Fruit fly (Drosophila melanogaster) whole organism: ENCODE results near the gene CG13847.

Source experiments
- CG8478 ChIP-seq: fragments of >200 bp; optimal IDR thresholded peaks from 2 replicates; lab custom pipeline; 2018; ENCODE audit warnings: inconsistent platforms
- pan ChIP-seq: fragments of >200 bp; optimal IDR thresholded peaks from 2 replicates; lab custom pipeline; 2017

dm6 chr3R:22405639-22406038 is 30.3 kb downstream of the CG13847 start, which contains the start of gene CG13855:
- TF ChIP-seq CG8478 = no peak
- no peak for TF ChIP-seq pan
